Fruit fly (Drosophila melanogaster): Measurements from ENCODE around the gene CG11437.

CG11437 gene

dm6 chr3L:22458898-22459524 is 9.7 kb upstream of the CG11437 start:
- TF ChIP-seq Mnt (GFP tag; optimal IDR thresholded peaks at IDR 0.05) (peak; percentile 26), pad (GFP tag; optimal IDR thresholded peaks at IDR 0.05) (no peak)

- TF ChIP-seq Crg-1 (GFP tag; optimal IDR thresholded peaks at IDR 0.05): no peak
- TF ChIP-seq CG12768 (GFP tag; optimal IDR thresholded peaks at IDR 0.05): no peak
- TF ChIP-seq Mnt (GFP tag; optimal IDR thresholded peaks at IDR 0.05): no peak
- TF ChIP-seq bab1 (GFP tag; optimal IDR thresholded peaks at IDR 0.05): no peak
- no peak for TF ChIP-seq CG7101 (tag; optimal IDR thresholded peaks at IDR 0.05)
- TF ChIP-seq pad (GFP tag; optimal IDR thresholded peaks at IDR 0.05): no peak
- no peak for TF ChIP-seq Clk (GFP tag; optimal IDR thresholded peaks at IDR 0.05)
- TF ChIP-seq tj (GFP tag; optimal IDR thresholded peaks at IDR 0.05): no peak
- no peak for TF ChIP-seq toe (GFP tag; optimal IDR thresholded peaks at IDR 0.05)
- no peak for TF ChIP-seq CG14711 (tag; optimal IDR thresholded peaks at IDR 0.05)
- no peak for TF ChIP-seq Hr96 (GFP tag; optimal IDR thresholded peaks at IDR 0.05)
- no peak for TF ChIP-seq ovo (GFP tag; optimal IDR thresholded peaks at IDR 0.05)
- no peak for TF ChIP-seq CG1620 (GFP tag; optimal IDR thresholded peaks at IDR 0.05)
Observed at dm6 chr3L:22460428-22460827, 8.2 kb upstream of the CG11437 start.

DNA sequence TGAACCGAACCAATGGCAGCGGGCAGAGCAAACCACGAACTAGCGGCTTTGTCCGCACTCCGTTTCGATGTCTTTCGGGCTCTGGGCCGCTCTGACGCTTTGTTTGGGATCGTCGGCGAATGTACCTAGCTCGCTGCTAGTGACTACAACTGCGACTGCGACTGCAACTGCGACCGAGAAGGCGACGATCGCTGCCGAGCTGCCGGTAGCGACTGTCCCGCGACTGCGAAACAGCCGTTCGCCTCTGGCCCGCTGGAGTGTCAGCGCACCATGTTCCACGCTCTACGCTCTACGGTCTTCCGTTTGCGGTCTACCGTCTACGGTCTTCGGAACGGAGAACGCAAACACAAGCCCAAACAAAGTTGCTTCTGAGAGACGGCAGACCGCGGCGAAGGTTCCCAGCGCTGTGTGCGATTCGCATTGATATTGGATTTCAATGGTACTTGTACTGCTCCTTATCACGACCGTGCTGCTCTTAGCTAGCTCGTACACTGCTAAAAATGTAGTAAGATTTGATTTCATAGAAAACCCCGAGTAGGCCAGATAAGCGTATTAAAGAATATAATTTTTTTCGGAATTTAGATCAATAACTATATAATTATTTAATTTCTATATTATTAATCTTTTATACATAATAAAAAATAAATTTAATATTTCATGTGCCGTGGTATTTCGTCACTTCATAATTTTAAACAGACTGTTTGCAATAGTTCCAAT is 7.6 kb upstream of the CG11437 start, which contains the start of gene laza:
TSS of gene laza (minus strand) at position 214 of the 717 bp plus-strand sequence.
- TF ChIP-seq ovo (GFP tag; optimal IDR thresholded peaks at IDR 0.05) (peak; percentile 4), cnc (optimal IDR thresholded peaks at IDR 0.05) (no peak), CG7045 (GFP tag; optimal IDR thresholded peaks at IDR 0.05) (peak; percentile 14), Mnt (GFP tag; optimal IDR thresholded peaks at IDR 0.05) (peak; percentile 68), Clk (GFP tag; optimal IDR thresholded peaks at IDR 0.05) (no peak), Crg-1 (GFP tag; optimal IDR thresholded peaks at IDR 0.05) (no peak), kay (GFP tag; ENCODE audit: borderline replicate concordance) (peak; percentile 77), bab1 (GFP tag; optimal IDR thresholded peaks at IDR 0.05) (peak; percentile 68), CG7101 (tag; optimal IDR thresholded peaks at IDR 0.05) (no peak), CG14711 (tag; optimal IDR thresholded peaks at IDR 0.05) (peak; percentile 7), CG12768 (GFP tag; optimal IDR thresholded peaks at IDR 0.05) (peak; percentile 36), pad (GFP tag; optimal IDR thresholded peaks at IDR 0.05) (peak; percentile 21), tj (GFP tag; optimal IDR thresholded peaks at IDR 0.05) (peak; percentile 31), toe (GFP tag; optimal IDR thresholded peaks at IDR 0.05) (no peak), CG33017 (tag; optimal IDR thresholded peaks at IDR 0.05) (no peak), Hr96 (GFP tag; optimal IDR thresholded peaks at IDR 0.05) (no peak), cic (GFP tag; optimal IDR thresholded peaks at IDR 0.05) (peak; percentile 69)

- no peak for TF ChIP-seq CG14711 (tag; optimal IDR thresholded peaks at IDR 0.05)
- peak; percentile 65 for TF ChIP-seq pad (GFP tag; optimal IDR thresholded peaks at IDR 0.05)
- TF ChIP-seq CG11617 (GFP tag; optimal IDR thresholded peaks at IDR 0.05): no peak
- peak; percentile 15 for TF ChIP-seq Hr96 (GFP tag; optimal IDR thresholded peaks at IDR 0.05)
- no peak for TF ChIP-seq CG1620 (GFP tag; optimal IDR thresholded peaks at IDR 0.05)
- no peak for TF ChIP-seq kay (GFP tag; ENCODE audit: borderline replicate concordance)
- no peak for TF ChIP-seq CG33017 (tag; optimal IDR thresholded peaks at IDR 0.05)
- peak; percentile 2 for TF ChIP-seq Crg-1 (GFP tag; optimal IDR thresholded peaks at IDR 0.05)
- no peak for TF ChIP-seq bab1 (GFP tag; optimal IDR thresholded peaks at IDR 0.05)
- no peak for TF ChIP-seq CG7045 (GFP tag; optimal IDR thresholded peaks at IDR 0.05)
- TF ChIP-seq Clk (GFP tag; optimal IDR thresholded peaks at IDR 0.05): no peak
- no peak for TF ChIP-seq ovo (GFP tag; optimal IDR thresholded peaks at IDR 0.05)
- no peak for TF ChIP-seq toe (GFP tag; optimal IDR thresholded peaks at IDR 0.05)
- TF ChIP-seq tj (GFP tag; optimal IDR thresholded peaks at IDR 0.05): peak; percentile 11
- TF ChIP-seq Mnt (GFP tag; optimal IDR thresholded peaks at IDR 0.05): no peak
- peak; percentile 65 for TF ChIP-seq cic (GFP tag; optimal IDR thresholded peaks at IDR 0.05)
- TF ChIP-seq CG12768 (GFP tag; optimal IDR thresholded peaks at IDR 0.05): peak; percentile 31
- no peak for TF ChIP-seq cnc (optimal IDR thresholded peaks at IDR 0.05)
Observed at dm6 chr3L:22463412-22463811, 5.2 kb upstream of the CG11437 start.

- TF ChIP-seq cnc (optimal IDR thresholded peaks at IDR 0.05): no peak
- TF ChIP-seq CG33017 (tag; optimal IDR thresholded peaks at IDR 0.05): no peak
- TF ChIP-seq ovo (GFP tag; optimal IDR thresholded peaks at IDR 0.05): no peak
- TF ChIP-seq Mnt (GFP tag; optimal IDR thresholded peaks at IDR 0.05): no peak
- TF ChIP-seq toe (GFP tag; optimal IDR thresholded peaks at IDR 0.05): no peak
- no peak for TF ChIP-seq tj (GFP tag; optimal IDR thresholded peaks at IDR 0.05)
- TF ChIP-seq pad (GFP tag; optimal IDR thresholded peaks at IDR 0.05): peak; percentile 54
Observed at dm6 chr3L:22465486-22466402, 2.9 kb upstream of the CG11437 start, which contains the start of gene CG11438. Gene CG11438, plus strand, starts transcription at chr3L:22465619.

- TF ChIP-seq tj (GFP tag; optimal IDR thresholded peaks at IDR 0.05) (peak; percentile 48), toe (GFP tag; optimal IDR thresholded peaks at IDR 0.05) (no peak), CG12768 (GFP tag; optimal IDR thresholded peaks at IDR 0.05) (no peak)
Observed at dm6 chr3L:22466403-22466942, 2.2 kb upstream of the CG11437 start.

All from whole organism, adult.